Fruit fly (Drosophila melanogaster) whole organism, embryonic: ENCODE data around the gene HemK1.

Experiments
- CG10321 ChIP-seq: fragments of 200-800 bp; sonication (Bioruptor generic); IDR thresholded peaks from 2 replicates; pipeline ENCODE4 v1.3.6; 2022; ENCODE audit warnings: missing biosample characterization, missing genetic modification characterization
- CG12219 ChIP-seq: fragments of 200-800 bp; sonication (Bioruptor generic); optimal IDR thresholded peaks from 3 replicates; lab custom pipeline; 2018; ENCODE audit warnings: missing biosample characterization, mild to moderate bottlenecking, missing genetic modification characterization
- CG12299 ChIP-seq: fragments of 200-800 bp; sonication (Bioruptor generic); optimal IDR thresholded peaks from 2 replicates; lab custom pipeline; 2018; ENCODE audit warnings: missing biosample characterization, mild to moderate bottlenecking, missing genetic modification characterization
- CG12391 ChIP-seq: fragments of 200-800 bp; sonication (Bioruptor generic); optimal IDR thresholded peaks from 3 replicates; lab custom pipeline; 2018; ENCODE audit warnings: missing biosample characterization, mild to moderate bottlenecking, missing genetic modification characterization, moderate library complexity
- CG15011 ChIP-seq: fragments of 200-800 bp; sonication (Bioruptor generic); optimal IDR thresholded peaks from 3 replicates; lab custom pipeline; 2018; ENCODE audit warnings: missing biosample characterization, mild to moderate bottlenecking, missing genetic modification characterization
- CG15479 ChIP-seq: fragments of 200-800 bp; sonication (Bioruptor generic); optimal IDR thresholded peaks from 3 replicates; lab custom pipeline; 2019; ENCODE audit warnings: missing biosample characterization, mild to moderate bottlenecking, missing genetic modification characterization, moderate library complexity
- CG15601 ChIP-seq: fragments of 200-800 bp; sonication (Bioruptor generic); optimal IDR thresholded peaks from 3 replicates; lab custom pipeline; 2019; ENCODE audit warnings: missing biosample characterization, mild to moderate bottlenecking, missing genetic modification characterization, moderate library complexity
- CG1603 ChIP-seq: fragments of 200-800 bp; sonication (Bioruptor generic); optimal IDR thresholded peaks from 2 replicates; lab custom pipeline; 2019; ENCODE audit warnings: missing biosample characterization, mild to moderate bottlenecking, missing genetic modification characterization, moderate library complexity
- CG16863 ChIP-seq: fragments of 200-800 bp; sonication (Bioruptor generic); optimal IDR thresholded peaks from 3 replicates; lab custom pipeline; 2016; ENCODE audit warnings: missing biosample characterization, missing genetic modification characterization
- CG17802 ChIP-seq: fragments of 200-800 bp; sonication (Bioruptor generic); optimal IDR thresholded peaks from 2 replicates; lab custom pipeline; 2018; ENCODE audit warnings: missing biosample characterization, mild to moderate bottlenecking, missing genetic modification characterization, moderate library complexity
- CG2199 ChIP-seq: fragments of 200-800 bp; sonication (Bioruptor generic); IDR thresholded peaks from 3 replicates; pipeline ENCODE4 v1.3.6; 2022; ENCODE audit warnings: missing biosample characterization, missing genetic modification characterization
- CG3065 ChIP-seq: fragments of 200-800 bp; sonication (Bioruptor generic); optimal IDR thresholded peaks from 2 replicates; lab custom pipeline; 2016; ENCODE audit warnings: missing biosample characterization, missing genetic modification characterization
- CG31365 ChIP-seq: fragments of 200-800 bp; sonication (Bioruptor generic); optimal IDR thresholded peaks from 2 replicates; lab custom pipeline; 2018; ENCODE audit warnings: missing biosample characterization, mild to moderate bottlenecking, missing genetic modification characterization
- CG32532 ChIP-seq: fragments of 200-800 bp; sonication (Bioruptor generic); IDR thresholded peaks from 2 replicates; pipeline ENCODE4 v1.3.6; 2022; ENCODE audit warnings: missing biosample characterization, missing genetic modification characterization
- CG3281 ChIP-seq: fragments of 200-800 bp; sonication (Bioruptor generic); optimal IDR thresholded peaks from 3 replicates; lab custom pipeline; 2017; ENCODE audit warnings: missing biosample characterization, mild to moderate bottlenecking, missing genetic modification characterization
- CG4282 ChIP-seq: fragments of 200-800 bp; sonication (Bioruptor generic); optimal IDR thresholded peaks from 2 replicates; lab custom pipeline; 2016; ENCODE audit warnings: missing biosample characterization, missing genetic modification characterization
- CG4360 ChIP-seq: fragments of 200-800 bp; sonication (Bioruptor generic); IDR thresholded peaks from 2 replicates; pipeline ENCODE4 v1.3.6; 2022; ENCODE audit warnings: missing biosample characterization, missing genetic modification characterization
- CG5180 ChIP-seq: fragments of 200-800 bp; sonication (Bioruptor generic); optimal IDR thresholded peaks from 3 replicates; lab custom pipeline; 2017; ENCODE audit warnings: missing biosample characterization, missing genetic modification characterization, mild to moderate bottlenecking, moderate library complexity, missing genetic modification reagents
- CG7271 ChIP-seq: fragments of 200-800 bp; sonication (Bioruptor generic); optimal IDR thresholded peaks from 2 replicates; lab custom pipeline; 2018; ENCODE audit warnings: missing biosample characterization, mild to moderate bottlenecking, missing genetic modification characterization, moderate library complexity
- CG7357 ChIP-seq: fragments of 200-800 bp; sonication (Bioruptor generic); IDR thresholded peaks from 3 replicates; pipeline ENCODE4 v1.3.6; 2022; ENCODE audit warnings: missing biosample characterization, missing genetic modification characterization
- CG7839 ChIP-seq: fragments of 200-800 bp; sonication (Bioruptor generic); optimal IDR thresholded peaks from 3 replicates; lab custom pipeline; 2018; ENCODE audit warnings: missing biosample characterization, mild to moderate bottlenecking, missing genetic modification characterization, moderate library complexity
- CG8924 ChIP-seq: fragments of 200-800 bp; optimal IDR thresholded peaks from 3 replicates; lab custom pipeline; 2019; ENCODE audit warnings: missing biosample characterization, mild to moderate bottlenecking, missing genetic modification characterization, moderate library complexity
- CrebB ChIP-seq: fragments of 200-800 bp; sonication (Bioruptor generic); optimal IDR thresholded peaks from 3 replicates; lab custom pipeline; 2018; ENCODE audit warnings: missing biosample characterization, mild to moderate bottlenecking, missing genetic modification characterization
- Jarid2 ChIP-seq: fragments of 200-800 bp; sonication (Bioruptor generic); optimal IDR thresholded peaks from 3 replicates; lab custom pipeline; 2017; ENCODE audit warnings: mild to moderate bottlenecking, missing biosample characterization, missing genetic modification reagents, missing genetic modification characterization
- Neu2 ChIP-seq: fragments of 200-800 bp; sonication (Bioruptor generic); optimal IDR thresholded peaks from 3 replicates; lab custom pipeline; 2016; ENCODE audit warnings: missing biosample characterization, missing genetic modification characterization, borderline replicate concordance
- Nf-YC ChIP-seq: fragments of 200-800 bp; optimal IDR thresholded peaks from 3 replicates; lab custom pipeline; 2019; ENCODE audit warnings: missing biosample characterization, mild to moderate bottlenecking, missing genetic modification characterization, moderate library complexity
- NfI ChIP-seq: fragments of 200-800 bp; sonication (Bioruptor generic); optimal IDR thresholded peaks from 3 replicates; lab custom pipeline; 2018; ENCODE audit warnings: missing biosample characterization, mild to moderate bottlenecking, missing genetic modification characterization, moderate library complexity
- Ptx1 ChIP-seq: fragments of 200-800 bp; sonication (Bioruptor generic); IDR thresholded peaks from 2 replicates; pipeline ENCODE4 v1.3.6; 2022; ENCODE audit warnings: missing biosample characterization, missing genetic modification characterization
- Rfx ChIP-seq: fragments of 200-800 bp; sonication (Bioruptor generic); IDR thresholded peaks from 2 replicates; pipeline ENCODE4 v1.3.6; 2022; ENCODE audit warnings: missing biosample characterization, missing genetic modification characterization
- Ssrp ChIP-seq: fragments of 200-800 bp; sonication (Bioruptor generic); optimal IDR thresholded peaks from 2 replicates; lab custom pipeline; 2018; ENCODE audit warnings: missing biosample characterization, mild to moderate bottlenecking, missing genetic modification characterization, moderate library complexity
- YL-1 ChIP-seq: fragments of 200-800 bp; sonication (Bioruptor generic); optimal IDR thresholded peaks from 3 replicates; lab custom pipeline; 2017; ENCODE audit warnings: missing biosample characterization, mild to moderate bottlenecking, missing genetic modification characterization
- aop ChIP-seq: fragments of 200-800 bp; sonication (Bioruptor generic); IDR thresholded peaks from 2 replicates; pipeline ENCODE4 v1.3.6; 2022; ENCODE audit warnings: missing biosample characterization, missing genetic modification characterization
- chinmo ChIP-seq: fragments of 200-800 bp; sonication (Bioruptor generic); IDR thresholded peaks from 4 replicates; pipeline ENCODE4 v1.3.6; 2022; ENCODE audit warnings: missing biosample characterization, missing genetic modification characterization; ENCODE audit not compliant: partially characterized antibody
- chn ChIP-seq: fragments of 200-800 bp; sonication (Bioruptor generic); optimal IDR thresholded peaks from 2 replicates; lab custom pipeline; 2016; ENCODE audit warnings: missing biosample characterization, missing genetic modification characterization
- ci ChIP-seq: fragments of 200-800 bp; sonication (Bioruptor generic); IDR thresholded peaks from 3 replicates; pipeline ENCODE4 v1.3.6; 2022; ENCODE audit warnings: missing biosample characterization, missing genetic modification characterization
- crol ChIP-seq: fragments of 200-800 bp; sonication (Bioruptor generic); IDR thresholded peaks from 2 replicates; pipeline ENCODE4 v1.3.6; 2022; ENCODE audit warnings: missing biosample characterization, missing genetic modification characterization
- ftz-f1 ChIP-seq: fragments of 200-800 bp; sonication (Bioruptor generic); optimal IDR thresholded peaks from 2 replicates; lab custom pipeline; 2016; ENCODE audit warnings: missing biosample characterization, missing genetic modification characterization
- ken ChIP-seq: fragments of 200-800 bp; sonication (Bioruptor generic); IDR thresholded peaks from 3 replicates; pipeline ENCODE4 v1.3.6; 2022; ENCODE audit warnings: missing biosample characterization, missing genetic modification characterization
- lov ChIP-seq, 2 experiments: fragments of 200-800 bp in 1 of 2; fragments of >200 bp in 1 of 2; sonication (Bioruptor generic) in 1 of 2; IDR thresholded peaks in 1 of 2; optimal IDR thresholded peaks in 1 of 2; 2 replicates in 1 of 2; 3 replicates in 1 of 2; pipeline versions ENCODE4 v1.3.6 to Lab custom; 2017 to 2022; ENCODE audit warnings: missing biosample characterization in 1 of 2, missing genetic modification characterization in 1 of 2
- oc ChIP-seq: fragments of 200-800 bp; sonication (Bioruptor generic); optimal IDR thresholded peaks from 2 replicates; lab custom pipeline; 2018; ENCODE audit warnings: missing biosample characterization, mild to moderate bottlenecking, missing genetic modification characterization, moderate library complexity
- pb ChIP-seq: fragments of 200-800 bp; sonication (Bioruptor generic); optimal IDR thresholded peaks from 3 replicates; lab custom pipeline; 2016; ENCODE audit warnings: missing biosample characterization, missing genetic modification characterization
- peb ChIP-seq: fragments of 200-800 bp; sonication (Bioruptor generic); IDR thresholded peaks from 2 replicates; pipeline ENCODE4 v1.3.6; 2022; ENCODE audit warnings: missing biosample characterization, missing genetic modification characterization
- pros ChIP-seq: fragments of 200-800 bp; sonication (Bioruptor generic); optimal IDR thresholded peaks from 3 replicates; lab custom pipeline; 2019; ENCODE audit warnings: missing biosample characterization, mild to moderate bottlenecking, missing genetic modification characterization, moderate library complexity
- sens ChIP-seq: fragments of 200-800 bp; sonication (Bioruptor generic); peaks from one replicate; lab custom pipeline; 2016; ENCODE audit warnings: missing biosample characterization, missing genetic modification characterization
- seq ChIP-seq: fragments of 200-800 bp; sonication (Bioruptor generic); IDR thresholded peaks from 2 replicates; pipeline ENCODE4 v1.3.6; 2022; ENCODE audit warnings: missing biosample characterization, missing genetic modification characterization
- sob ChIP-seq: fragments of 200-800 bp; sonication (Bioruptor generic); IDR thresholded peaks from 2 replicates; pipeline ENCODE4 v1.3.6; 2022; ENCODE audit warnings: missing biosample characterization, missing genetic modification characterization
- vvl ChIP-seq: fragments of 200-800 bp; sonication (Bioruptor generic); IDR thresholded peaks from 2 replicates; pipeline ENCODE4 v1.3.6; 2022; ENCODE audit warnings: missing biosample characterization, missing genetic modification characterization

The HemK1 gene

dm6 chr2L:6455032-6455954, 12.2 kb downstream of the HemK1 start, which contains the start of gene retm (continued):
- TF ChIP-seq Ssrp: peak; percentile 1
- peak; percentile 42; the same call in 1 of the 2 replicates for TF ChIP-seq vvl (GFP tag; lab: Robert Waterston, UW)
- TF ChIP-seq NfI (GFP tag; lab: Kevin White, UChicago): peak; percentile 9
- TF ChIP-seq pb (GFP tag; lab: Kevin White, UChicago): no peak
- peak; percentile 25; the same call in 1 of the 2 replicates for TF ChIP-seq CG32532 (GFP tag; lab: Robert Waterston, UW)
- peak; percentile 91 for TF ChIP-seq CG7357 (GFP tag; lab: Robert Waterston, UW)
- peak; percentile 14 for TF ChIP-seq CrebB (tag; lab: Kevin White, UChicago)
- peak; percentile 92 for TF ChIP-seq ftz-f1 (GFP tag; lab: Kevin White, UChicago)
- TF ChIP-seq ken: 0 out of 3 replicates have a peak, but pooled peaks have one; percentile 4
- no peak for TF ChIP-seq Neu2 (GFP tag; lab: Kevin White, UChicago)
- TF ChIP-seq CG7839 (tag; lab: Kevin White, UChicago): peak; percentile 1
- no peak for TF ChIP-seq CG10321
- TF ChIP-seq seq (GFP tag; lab: Robert Waterston, UW): no peak
- TF ChIP-seq CG7271 (tag; lab: Kevin White, UChicago): peak; percentile 20
- no peak for TF ChIP-seq Ptx1 (GFP tag; lab: Robert Waterston, UW)
- peak; percentile 42 for TF ChIP-seq CG12299 (tag; lab: Kevin White, UChicago)
- peak; percentile 3 for TF ChIP-seq CG3281 (GFP tag; lab: Kevin White, UChicago)
- peak; percentile 30; the same call in 1 of the 2 replicates for TF ChIP-seq sob
- TF ChIP-seq Nf-YC: peak; percentile 88
- peak; percentile 23; the same call in 1 of the 2 replicates for TF ChIP-seq Rfx (GFP tag; lab: Robert Waterston, UW)
- no peak for TF ChIP-seq CG4360
- no peak for TF ChIP-seq aop
- 0 out of 3 replicates have a peak, but pooled peaks have one; percentile 19 for TF ChIP-seq CG2199 (GFP tag; lab: Robert Waterston, UW)
- peak; percentile 68 for TF ChIP-seq CG8924 (tag; lab: Kevin White, UChicago)
- no peak for TF ChIP-seq CG31365
- TF ChIP-seq CG12219 (GFP tag; lab: Kevin White, UChicago): peak; percentile 37
- peak; percentile 58 for TF ChIP-seq pros (GFP tag; lab: Kevin White, UChicago)
- peak; percentile 22 for TF ChIP-seq lov (optimal IDR thresholded peaks at IDR 0.05; lab: Kevin White, UChicago)
- TF ChIP-seq lov (GFP tag; IDR thresholded peaks at IDR 0.05; lab: Robert Waterston, UW): no peak
- peak; percentile 8 for TF ChIP-seq CG12391 (tag; lab: Kevin White, UChicago)
- TF ChIP-seq CG4282: no peak
- peak; percentile 39 for TF ChIP-seq Jarid2 (GFP tag; lab: Kevin White, UChicago)
- TF ChIP-seq chn: peak; percentile 70
- TF ChIP-seq CG1603 (tag; lab: Kevin White, UChicago): peak; percentile 10
- TF ChIP-seq crol (GFP tag; lab: Robert Waterston, UW): peak; percentile 93
- TF ChIP-seq CG15601 (tag; lab: Kevin White, UChicago): peak; percentile 91
- peak; percentile 72 for TF ChIP-seq CG5180 (GFP tag; lab: Kevin White, UChicago)
- TF ChIP-seq CG16863: no peak
- TF ChIP-seq CG15479 (GFP tag; lab: Kevin White, UChicago): peak; percentile 91
- peak; percentile 96 for TF ChIP-seq chinmo (GFP tag; lab: Robert Waterston, UW)
- TF ChIP-seq sens (GFP tag; lab: Kevin White, UChicago): peak; percentile 53
- peak; percentile 45; the same call in 1 of the 3 replicates for TF ChIP-seq ci (GFP tag; lab: Robert Waterston, UW)
- no peak for TF ChIP-seq CG15011
- peak; percentile 37 for TF ChIP-seq oc (tag; lab: Kevin White, UChicago)
- peak; percentile 57 for TF ChIP-seq YL-1 (GFP tag; lab: Kevin White, UChicago)
- peak; percentile 43 for TF ChIP-seq CG3065 (GFP tag; lab: Kevin White, UChicago)
- peak; percentile 83 for TF ChIP-seq CG17802 (tag; lab: Kevin White, UChicago)
- no peak for TF ChIP-seq peb
